Fruit fly (Drosophila melanogaster): ENCODE results near the gene CG33177.

CG33177 gene

DNA sequence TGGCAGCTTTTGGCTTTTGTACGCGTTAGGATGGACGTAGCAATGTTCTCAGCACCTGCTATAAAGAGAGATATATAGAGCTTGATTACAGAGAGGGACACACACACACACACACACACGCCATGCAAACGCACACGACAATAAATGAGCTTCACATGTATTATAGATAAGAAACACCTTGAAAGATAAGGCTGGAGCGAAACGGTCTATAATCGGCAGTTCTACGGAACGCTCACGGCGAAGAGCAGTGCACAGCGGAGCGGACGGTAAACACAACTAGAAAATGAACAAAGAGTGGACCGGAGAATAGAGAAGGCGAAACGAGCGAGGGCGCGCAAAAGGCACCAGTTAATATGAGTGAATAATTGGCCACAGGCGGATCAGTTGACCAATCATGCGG lies 32.5 kb upstream of the CG33177 start:
- TF ChIP-seq CG8159 (tag; optimal IDR thresholded peaks at IDR 0.05) (no peak), EcR (GFP tag; optimal IDR thresholded peaks at IDR 0.05) (peak; percentile 4), CG10348 (GFP tag; IDR thresholded peaks at IDR 0.05) (no peak), CG14655 (GFP tag; optimal IDR thresholded peaks at IDR 0.05) (no peak)

DNA sequence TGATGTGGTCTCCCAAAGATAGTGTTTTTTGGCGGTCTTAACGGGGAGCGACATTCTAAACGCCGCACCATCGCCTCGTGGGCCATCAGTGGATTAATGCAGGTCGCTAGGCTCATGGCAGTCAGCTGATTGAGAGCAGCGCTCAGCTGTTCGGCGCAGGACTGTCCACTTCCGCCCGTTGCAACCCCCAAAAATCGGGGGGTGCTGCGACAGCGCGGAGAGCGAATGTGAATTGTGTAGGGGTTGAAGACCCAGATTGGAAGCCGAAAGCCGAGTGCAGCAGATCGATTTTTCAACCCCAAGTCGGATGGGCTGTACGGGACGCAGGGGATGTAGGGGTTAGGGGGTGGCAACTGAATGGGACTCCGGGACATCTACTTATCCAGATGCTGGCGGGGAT lies 18.5 kb upstream of the CG33177 start:
- TF ChIP-seq D1 (tag; optimal IDR thresholded peaks at IDR 0.05) = no peak
- no peak for TF ChIP-seq fd96Ca (GFP tag; IDR thresholded peaks at IDR 0.05)
- TF ChIP-seq CG17806 (tag; optimal IDR thresholded peaks at IDR 0.05) = no peak
- no peak for TF ChIP-seq Ets98B (GFP tag; IDR thresholded peaks at IDR 0.05)
- no peak for TF ChIP-seq gl (tag; optimal IDR thresholded peaks at IDR 0.05)
- no peak for TF ChIP-seq CG12605 (GFP tag; IDR thresholded peaks at IDR 0.05)
- TF ChIP-seq CG8301 (tag; optimal IDR thresholded peaks at IDR 0.05) = no peak
- no peak for TF ChIP-seq CG13204 (GFP tag; optimal IDR thresholded peaks at IDR 0.05)
- TF ChIP-seq CG15710 (tag; optimal IDR thresholded peaks at IDR 0.05) = no peak
- TF ChIP-seq CG9948 (tag; optimal IDR thresholded peaks at IDR 0.05) = no peak
- TF ChIP-seq EcR (GFP tag; optimal IDR thresholded peaks at IDR 0.05) = no peak
- TF ChIP-seq rn (GFP tag; IDR thresholded peaks at IDR 0.05) = no peak
- TF ChIP-seq CG14655 (GFP tag; optimal IDR thresholded peaks at IDR 0.05) = no peak
- TF ChIP-seq Pif1A (GFP tag; optimal IDR thresholded peaks at IDR 0.05) = no peak
- no peak for TF ChIP-seq CG8159 (tag; optimal IDR thresholded peaks at IDR 0.05)
- TF ChIP-seq CG32121 (GFP tag; IDR thresholded peaks at IDR 0.05) = no peak
- no peak for TF ChIP-seq CG10348 (GFP tag; IDR thresholded peaks at IDR 0.05)
- no peak for TF ChIP-seq Pif1B (GFP tag; optimal IDR thresholded peaks at IDR 0.05)

DNA sequence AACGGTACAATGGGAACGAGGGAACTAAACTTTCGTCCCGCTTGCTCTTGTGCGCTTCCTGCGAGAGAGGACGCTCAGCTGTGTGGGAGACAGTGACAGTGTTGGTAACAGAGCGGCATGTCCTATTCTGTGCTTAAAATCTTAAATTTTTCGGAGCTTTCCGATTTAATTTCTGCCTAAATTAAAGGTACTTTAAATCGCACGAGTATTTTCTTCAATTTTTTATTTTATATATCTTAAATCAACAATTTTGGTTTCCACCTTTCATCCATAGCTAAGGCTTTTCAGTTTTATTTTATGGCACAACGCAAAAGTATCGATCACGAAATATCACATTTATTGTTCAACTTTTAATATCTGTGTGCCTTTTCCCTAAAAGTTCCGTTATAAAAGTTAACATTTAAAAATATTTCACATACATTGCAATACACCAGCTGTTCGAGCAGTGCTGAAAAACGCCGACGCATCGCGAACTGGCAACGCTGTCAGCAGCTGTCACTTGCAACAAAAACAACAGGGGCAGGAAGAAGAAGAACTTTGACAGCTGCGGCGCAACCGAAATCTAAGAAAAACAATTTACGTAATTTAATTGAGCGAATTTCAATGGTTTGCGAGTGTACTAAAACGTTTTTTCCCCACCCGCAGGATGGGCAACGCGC lies 17.6 kb upstream of the CG33177 start, which contains the start of the genes hiw and ND-B18:
TSS of gene hiw (minus strand) at position 26 of the 659 bp plus-strand sequence.
TSS of gene ND-B18 (plus strand) at position 330 of the 659 bp plus-strand sequence.
- TF ChIP-seq CG4496 (GFP tag; IDR thresholded peaks at IDR 0.05) = peak; percentile 49
- no peak for TF ChIP-seq Ets98B (GFP tag; IDR thresholded peaks at IDR 0.05)

DNA sequence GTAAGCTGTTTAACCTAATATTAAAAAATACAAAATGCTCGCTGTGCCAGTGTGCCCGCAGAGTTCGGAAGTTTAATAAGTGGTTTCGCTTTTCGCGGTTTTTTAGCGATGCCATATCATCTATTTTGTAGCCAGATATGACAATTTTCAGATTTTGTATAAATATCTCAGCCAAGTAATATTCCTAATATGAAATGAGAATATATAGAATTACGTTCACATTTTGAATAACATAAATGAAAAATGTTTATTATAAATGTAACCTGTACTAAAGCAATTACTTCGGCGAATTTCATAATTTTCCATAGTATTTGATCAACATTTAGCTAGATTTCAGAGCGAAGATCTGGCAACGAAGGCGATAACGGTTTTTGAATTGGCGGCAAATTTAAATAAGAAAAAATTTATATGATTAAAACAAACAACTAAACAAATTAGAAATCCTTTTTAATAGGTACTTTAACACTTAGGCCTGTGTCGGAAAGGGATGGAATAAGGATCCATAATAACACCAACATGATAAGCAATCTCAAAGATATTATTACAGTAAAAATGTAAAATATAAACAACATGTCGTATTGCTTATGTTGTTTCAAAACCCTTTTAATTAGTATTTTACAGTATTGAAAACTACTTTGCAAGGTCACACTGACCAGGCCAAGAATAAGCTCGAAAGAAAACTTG lies 14.7 kb upstream of the CG33177 start, which contains the start of the genes opm and dob:
TSS of gene opm (minus strand) at position 59 of the 684 bp plus-strand sequence.
TSS of gene dob (plus strand) at position 634 of the 684 bp plus-strand sequence.
- TF ChIP-seq CG8159 (tag; optimal IDR thresholded peaks at IDR 0.05) = peak; percentile 13
- TF ChIP-seq D1 (tag; optimal IDR thresholded peaks at IDR 0.05) = no peak
- peak; percentile 20 for TF ChIP-seq CG9948 (tag; optimal IDR thresholded peaks at IDR 0.05)

DNA sequence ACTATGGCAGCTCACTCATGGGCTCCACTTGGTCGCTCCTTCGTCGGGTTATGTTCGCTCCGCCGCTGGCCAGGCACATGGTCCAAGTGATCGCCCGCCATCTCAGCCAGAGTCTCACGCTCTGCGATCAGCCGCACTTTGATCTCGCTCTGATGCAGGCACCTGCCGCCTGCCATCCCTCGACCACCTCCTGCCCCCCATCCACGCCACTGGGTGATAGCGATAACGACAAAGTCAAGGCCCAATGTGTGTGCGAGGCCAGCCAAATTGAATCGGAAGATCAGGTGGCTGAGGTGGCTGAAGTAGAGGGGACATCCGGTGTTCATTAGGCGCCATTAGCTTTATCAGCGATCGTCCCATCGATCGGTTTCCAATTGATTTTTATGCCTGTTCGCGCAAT lies 12.6 kb upstream of the CG33177 start:
- TF ChIP-seq EcR (GFP tag; optimal IDR thresholded peaks at IDR 0.05) = no peak
- TF ChIP-seq CG13204 (GFP tag; optimal IDR thresholded peaks at IDR 0.05) = peak; percentile 44
- TF ChIP-seq D1 (tag; optimal IDR thresholded peaks at IDR 0.05) = no peak
- TF ChIP-seq gl (tag; optimal IDR thresholded peaks at IDR 0.05) = peak; percentile 21
- TF ChIP-seq rn (GFP tag; IDR thresholded peaks at IDR 0.05) = no peak
- no peak for TF ChIP-seq Ets98B (GFP tag; IDR thresholded peaks at IDR 0.05)

DNA sequence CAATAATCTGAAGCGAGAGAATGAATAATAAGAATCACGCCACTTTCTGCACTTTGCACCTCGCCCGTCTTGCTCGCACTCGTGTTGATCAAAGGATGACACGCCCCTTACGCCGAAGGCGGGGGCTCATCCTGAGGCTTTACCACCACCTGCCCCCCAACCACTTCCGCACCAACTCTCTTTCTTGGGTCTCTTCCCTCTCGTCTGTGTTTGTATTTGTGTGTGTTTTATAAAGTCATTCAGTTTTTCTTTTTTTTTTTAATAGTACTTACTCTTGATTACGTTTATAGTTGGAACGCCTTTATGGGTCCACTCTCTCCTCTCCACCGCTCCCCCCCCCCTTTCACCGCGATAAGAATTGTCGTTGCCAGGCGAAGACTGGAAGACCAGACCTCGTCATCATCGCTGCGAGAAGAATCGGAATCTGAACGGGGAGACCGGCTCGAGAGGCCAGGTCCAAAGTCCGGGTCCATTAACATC lies 11.7 kb upstream of the CG33177 start:
- TF ChIP-seq rn (GFP tag; IDR thresholded peaks at IDR 0.05) (peak; percentile 64; the same call in 1 of the 2 replicates), CG13204 (GFP tag; optimal IDR thresholded peaks at IDR 0.05) (peak; percentile 100), Ets98B (GFP tag; IDR thresholded peaks at IDR 0.05) (peak; percentile 90), EcR (GFP tag; optimal IDR thresholded peaks at IDR 0.05) (peak; percentile 77), CG12605 (GFP tag; IDR thresholded peaks at IDR 0.05) (peak; percentile 94), CG9948 (tag; optimal IDR thresholded peaks at IDR 0.05) (peak; percentile 88), CG8301 (tag; optimal IDR thresholded peaks at IDR 0.05) (peak; percentile 89), Pif1B (GFP tag; optimal IDR thresholded peaks at IDR 0.05) (peak; percentile 90), fd96Ca (GFP tag; IDR thresholded peaks at IDR 0.05) (peak; percentile 90), CG32121 (GFP tag; IDR thresholded peaks at IDR 0.05) (peak; percentile 83), CG4496 (GFP tag; IDR thresholded peaks at IDR 0.05) (peak; percentile 95), CG10348 (GFP tag; IDR thresholded peaks at IDR 0.05) (no peak), CG17806 (tag; optimal IDR thresholded peaks at IDR 0.05) (peak; percentile 93), gl (tag; optimal IDR thresholded peaks at IDR 0.05) (peak; percentile 100), CG8159 (tag; optimal IDR thresholded peaks at IDR 0.05) (peak; percentile 93), CG14655 (GFP tag; optimal IDR thresholded peaks at IDR 0.05) (peak; percentile 96), CG34367 (tag; optimal IDR thresholded peaks at IDR 0.05) (peak; percentile 98), D1 (tag; optimal IDR thresholded peaks at IDR 0.05) (peak; percentile 44), Snoo (tag; optimal IDR thresholded peaks at IDR 0.05) (peak; percentile 59), Pif1A (GFP tag; optimal IDR thresholded peaks at IDR 0.05) (peak; percentile 85), CG15710 (tag; optimal IDR thresholded peaks at IDR 0.05) (peak; percentile 96)

Measured in whole organism, pupa.